Fruit fly (Drosophila melanogaster) whole organism, adult: ENCODE measurements around the gene CG32573.

Experiments used
- CG1620 ChIP-seq: fragments of 200-800 bp; sonication (Bioruptor generic); optimal IDR thresholded peaks from 2 replicates; lab custom pipeline; 2016; ENCODE audit warnings: missing biosample characterization, missing genetic modification characterization
- CG33017 ChIP-seq: fragments of 200-800 bp; sonication (Bioruptor generic); optimal IDR thresholded peaks from 2 replicates; lab custom pipeline; 2018; ENCODE audit warnings: missing biosample characterization, mild to moderate bottlenecking, missing genetic modification characterization, moderate library complexity
- CG7101 ChIP-seq: fragments of 200-800 bp; sonication (Bioruptor generic); optimal IDR thresholded peaks from 2 replicates; lab custom pipeline; 2018; ENCODE audit warnings: missing biosample characterization, mild to moderate bottlenecking, missing genetic modification characterization, moderate library complexity
- Clk ChIP-seq: fragments of 200-800 bp; sonication (Bioruptor generic); optimal IDR thresholded peaks from 2 replicates; lab custom pipeline; 2017; ENCODE audit warnings: missing biosample characterization, missing genetic modification characterization
- cic ChIP-seq: fragments of 200-800 bp; sonication (Bioruptor generic); optimal IDR thresholded peaks from 2 replicates; lab custom pipeline; 2017; ENCODE audit warnings: missing biosample characterization, mild to moderate bottlenecking, missing genetic modification characterization, moderate library complexity
- ovo ChIP-seq: fragments of 200-800 bp; sonication (Bioruptor generic); optimal IDR thresholded peaks from 2 replicates; lab custom pipeline; 2016; ENCODE audit warnings: missing biosample characterization, missing genetic modification characterization
- tj ChIP-seq: fragments of 200-800 bp; sonication (Bioruptor generic); optimal IDR thresholded peaks from 3 replicates; lab custom pipeline; 2017; ENCODE audit warnings: missing biosample characterization, mild to moderate bottlenecking, missing genetic modification characterization, moderate library complexity

- TF ChIP-seq Clk: no peak
- no peak for TF ChIP-seq CG33017 (tag; lab: Kevin White, UChicago)
- no peak for TF ChIP-seq tj (GFP tag; lab: Kevin White, UChicago)
- TF ChIP-seq CG7101 (tag; lab: Kevin White, UChicago): no peak
- TF ChIP-seq ovo: no peak
- TF ChIP-seq cic: no peak
- TF ChIP-seq CG1620 (GFP tag; lab: Kevin White, UChicago): peak; percentile 31
These were observed 44.5 kb downstream of the CG32573 start, which contains the start of gene CG4678 for dm6 chrX:16695658-16696181.
